Worm (Caenorhabditis elegans) whole organism, early embryonic: Measurements from ENCODE around the gene K12D12.5.

Source experiments
- F13C5.2 ChIP-seq: sonication (generic microtip); optimal IDR thresholded peaks from 2 replicates; lab custom pipeline; 2017; ENCODE audit warnings: mild to moderate bottlenecking, missing genetic modification characterization, inconsistent platforms, missing compliant biosample characterization
- ama-1 ChIP-seq: fragments of 150-350 bp; optimal IDR thresholded peaks from 2 replicates; lab custom pipeline; 2014
- ceh-13 ChIP-seq: fragments of 200-800 bp; sonication (Bioruptor generic); optimal IDR thresholded peaks from 2 replicates; lab custom pipeline; 2018; ENCODE audit warnings: mild to moderate bottlenecking, missing genetic modification characterization, missing compliant biosample characterization
- ceh-36 ChIP-seq: sonication (generic microtip); optimal IDR thresholded peaks from 2 replicates; lab custom pipeline; 2016; ENCODE audit warnings: missing genetic modification characterization, inconsistent platforms, missing compliant biosample characterization
- ets-7 ChIP-seq: sonication (generic microtip); optimal IDR thresholded peaks from 2 replicates; lab custom pipeline; 2016; ENCODE audit warnings: missing genotype, missing genetic modification characterization, missing compliant biosample characterization
- flt-1 ChIP-seq: fragments of 200-800 bp; sonication (Bioruptor generic); IDR thresholded peaks from 2 replicates; pipeline ENCODE4 v1.3.6; 2022; ENCODE audit warnings: missing genetic modification characterization, missing compliant biosample characterization
- hnd-1 ChIP-seq: sonication (generic microtip); optimal IDR thresholded peaks from 2 replicates; lab custom pipeline; 2016; ENCODE audit warnings: missing genetic modification characterization, missing compliant biosample characterization
- pes-1 ChIP-seq: fragments of 200-800 bp; sonication (Bioruptor generic); IDR thresholded peaks from 2 replicates; pipeline ENCODE4 v1.3.6; 2022; ENCODE audit warnings: missing genetic modification reagents, missing genetic modification characterization, missing compliant biosample characterization

DNA sequence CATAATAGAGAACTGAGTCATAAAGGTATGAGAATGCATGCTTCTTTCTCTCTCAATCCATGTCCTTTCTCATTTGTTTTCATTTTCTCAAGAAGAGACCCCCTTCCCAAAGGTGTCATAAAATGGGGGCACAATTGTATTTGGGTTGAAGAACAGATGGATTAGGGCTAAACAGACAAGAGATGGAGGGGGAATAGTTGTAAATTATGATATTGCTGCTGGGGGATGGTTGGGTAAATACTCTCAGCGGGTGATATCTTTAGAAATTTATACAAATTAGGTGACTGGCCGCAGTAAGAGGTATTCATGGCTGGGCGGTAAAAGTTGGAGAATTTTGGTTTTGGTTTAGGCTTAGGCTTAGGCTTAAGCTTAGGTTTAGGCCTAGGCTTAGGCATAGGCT, 44.2 kb downstream of the K12D12.5 start:
- TF ChIP-seq pes-1 (no peak), ama-1 (lab: Kevin White, UChicago) (no peak), F13C5.2 (tag; lab: Kevin White, UChicago) (no peak), ceh-13 (no peak), ceh-36 (tag; lab: Kevin White, UChicago) (no peak), hnd-1 (tag; lab: Kevin White, UChicago) (no peak), ets-7 (tag; lab: Kevin White, UChicago) (no peak), flt-1 (GFP tag; lab: Robert Waterston, UW) (no peak)
